Worm (Caenorhabditis elegans): ENCODE results near the gene galt-1.

ce11 chrV:5982722-5983121 is 52.0 kb downstream of the galt-1 start:
- no peak for TF ChIP-seq ama-1 (optimal IDR thresholded peaks at IDR 0.05)
- TF ChIP-seq scrt-1 (GFP tag; IDR thresholded peaks at IDR 0.05) = no peak
- no peak for TF ChIP-seq sea-1 (GFP tag; conservative IDR thresholded peaks at IDR 0.05)
- TF ChIP-seq hnd-1 (tag; optimal IDR thresholded peaks at IDR 0.05) = no peak
- TF ChIP-seq flt-1 (GFP tag; IDR thresholded peaks at IDR 0.05) = no peak
- TF ChIP-seq aly-1 (tag; optimal IDR thresholded peaks at IDR 0.05) = no peak
- TF ChIP-seq ceh-13 (GFP tag; optimal IDR thresholded peaks at IDR 0.05) = no peak
- no peak for TF ChIP-seq tbx-37 (GFP tag; conservative IDR thresholded peaks at IDR 0.05)
- TF ChIP-seq tbx-11 (GFP tag; IDR thresholded peaks at IDR 0.05) = no peak
- no peak for TF ChIP-seq tra-4 (tag; optimal IDR thresholded peaks at IDR 0.05)
- no peak for TF ChIP-seq hmbx-1 (tag; optimal IDR thresholded peaks at IDR 0.05)
- no peak for TF ChIP-seq B0310.2 (tag; optimal IDR thresholded peaks at IDR 0.05)
- no peak for TF ChIP-seq ceh-36 (tag; optimal IDR thresholded peaks at IDR 0.05)
